Worm (Caenorhabditis elegans) whole organism, mixed stage, embryonic: Measurements from ENCODE around the gene imp-2.

Source experiments
- ham-2 ChIP-seq: fragments of 200-800 bp; sonication (Bioruptor generic); optimal IDR thresholded peaks from 2 replicates; lab custom pipeline; 2018; ENCODE audit warnings: mild to moderate bottlenecking, missing genetic modification characterization, missing compliant biosample characterization
- lsy-2 ChIP-seq: fragments of 150-350 bp; optimal IDR thresholded peaks from 2 replicates; lab custom pipeline; 2014; ENCODE audit warnings: missing biosample characterization, missing genetic modification characterization

ce11 chrIV:11094974-11095373 is 23.7 kb downstream of the imp-2 start, which contains the start of gene M7.8:
- no peak for TF ChIP-seq lsy-2
- TF ChIP-seq ham-2 (GFP tag; lab: Kevin White, UChicago), result no peak
